Worm (Caenorhabditis elegans) whole organism, L3 larva: ENCODE data around the gene Y75B8A.24.

Experiments
- R02D3.7 ChIP-seq: fragments of 150-350 bp; optimal IDR thresholded peaks from 2 replicates; lab custom pipeline; 2014; ENCODE audit warnings: missing biosample characterization, missing genetic modification characterization
- ceh-28 ChIP-seq: fragments of 150-350 bp; optimal IDR thresholded peaks from 2 replicates; lab custom pipeline; 2014; ENCODE audit warnings: missing biosample characterization, missing genetic modification reagents, missing genetic modification characterization
- egl-27 ChIP-seq: sonication (generic microtip); optimal IDR thresholded peaks from 4 replicates; lab custom pipeline; 2017; ENCODE audit warnings: missing biosample characterization, missing genetic modification reagents, missing genetic modification characterization
- eor-1 ChIP-seq, 2 experiments: fragments of 150-350 bp; optimal IDR thresholded peaks; 2 replicates each; lab custom pipeline; 2014 to 2018; ENCODE audit warnings: missing biosample characterization in 2 of 2, missing genetic modification characterization in 2 of 2
- mdl-1 ChIP-seq: fragments of 150-350 bp; optimal IDR thresholded peaks from 2 replicates; lab custom pipeline; 2014; ENCODE audit warnings: missing biosample characterization, missing genetic modification characterization
- nhr-11 ChIP-seq: fragments of 150-350 bp; optimal IDR thresholded peaks from 2 replicates; lab custom pipeline; 2014; ENCODE audit warnings: missing biosample characterization, missing genetic modification characterization
- nhr-76 ChIP-seq: fragments of 150-350 bp; sonication (generic microtip); optimal IDR thresholded peaks from 5 replicates; lab custom pipeline; 2014; ENCODE audit warnings: missing biosample characterization, missing genetic modification characterization
- ztf-11 ChIP-seq: fragments of 150-350 bp; optimal IDR thresholded peaks from 2 replicates; lab custom pipeline; 2014; ENCODE audit warnings: missing biosample characterization, missing genetic modification characterization

DNA sequence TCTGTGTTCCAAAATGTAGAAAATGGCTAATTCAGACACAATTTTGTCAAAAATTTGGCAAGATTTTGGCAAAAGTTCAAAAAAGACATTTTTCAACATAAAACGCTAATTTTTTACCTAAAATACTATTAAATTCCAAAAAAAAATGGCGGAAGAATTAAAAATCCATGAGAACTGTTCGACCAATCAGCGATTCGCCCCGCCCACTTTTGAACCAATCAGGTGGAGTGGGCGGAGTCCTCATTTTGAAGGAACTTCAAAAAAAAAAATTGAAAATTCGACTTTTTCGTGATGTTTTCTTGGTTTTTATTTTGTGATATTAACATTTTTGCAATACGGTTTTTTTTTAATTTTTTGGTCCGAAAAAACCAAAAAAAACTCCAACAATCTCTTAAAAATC is 45.6 kb downstream of the Y75B8A.24 start:
- TF ChIP-seq ceh-28 (tag; lab: Kevin White, UChicago), result no peak
- TF ChIP-seq ztf-11 (tag; lab: Kevin White, UChicago), result no peak
- TF ChIP-seq egl-27 (tag; lab: Kevin White, UChicago), result no peak
- no peak for TF ChIP-seq R02D3.7
- TF ChIP-seq nhr-76 (tag; lab: Kevin White, UChicago), result no peak
- no peak for TF ChIP-seq mdl-1 (tag; lab: Kevin White, UChicago)
- TF ChIP-seq eor-1 (tag; optimal IDR thresholded peaks at IDR 0.05; lab: Kevin White, UChicago), result no peak
- no peak for TF ChIP-seq nhr-11 (tag; lab: Kevin White, UChicago)
